Worm (Caenorhabditis elegans): ENCODE measurements around the gene nhr-192.
A peak's percentile ranks its signal among the peaks of the same experiment; 100 is the strongest.

The nhr-192 gene

ce11 chrV:10036275-10036674, 34.2 kb downstream of the nhr-192 start, which contains the start of gene T06E8.2 (continued):
- no peak for TF ChIP-seq unc-86 (tag; optimal IDR thresholded peaks at IDR 0.05)
- TF ChIP-seq zag-1 (tag; optimal IDR thresholded peaks at IDR 0.05): no peak
- TF ChIP-seq unc-30 (tag; optimal IDR thresholded peaks at IDR 0.05): no peak
- TF ChIP-seq ztf-11 (tag; optimal IDR thresholded peaks at IDR 0.05): peak in 1 of 2 experiments; percentile 10
- no peak for TF ChIP-seq hpl-2 (GFP tag; optimal IDR thresholded peaks at IDR 0.05)
- TF ChIP-seq xbp-1 (tag; optimal IDR thresholded peaks at IDR 0.05): peak; percentile 35
- TF ChIP-seq fos-1 (tag; optimal IDR thresholded peaks at IDR 0.05): no peak
- TF ChIP-seq pag-3 (tag; optimal IDR thresholded peaks at IDR 0.05; ENCODE audit: borderline replicate concordance, insufficient read depth): peak; percentile 86
- peak in 1 of 2 experiments; percentile 15 for TF ChIP-seq egl-27 (tag; optimal IDR thresholded peaks at IDR 0.05)
- TF ChIP-seq nhr-77 (tag; optimal IDR thresholded peaks at IDR 0.05): peak; percentile 38
- peak in 1 of 3 experiments; percentile 21 for TF ChIP-seq dpl-1 (GFP tag; optimal IDR thresholded peaks at IDR 0.05)
- TF ChIP-seq mep-1 (tag; optimal IDR thresholded peaks at IDR 0.05): peak; percentile 61
- no peak for TF ChIP-seq sox-4 (tag; optimal IDR thresholded peaks at IDR 0.05)
- no peak for TF ChIP-seq hlh-4 (tag; optimal IDR thresholded peaks at IDR 0.05)
- peak; percentile 18 for TF ChIP-seq nhr-90 (tag; optimal IDR thresholded peaks at IDR 0.05; ENCODE audit: poor library complexity)
- no peak for TF ChIP-seq ceh-90 (tag; optimal IDR thresholded peaks at IDR 0.05)
- TF ChIP-seq nhr-47 (tag; optimal IDR thresholded peaks at IDR 0.05): peak; percentile 48
- TF ChIP-seq rnt-1 (tag; optimal IDR thresholded peaks at IDR 0.05): peak; percentile 52
- no peak for TF ChIP-seq nhr-11 (tag; optimal IDR thresholded peaks at IDR 0.05)
- peak; percentile 88 for TF ChIP-seq lin-14 (GFP tag; optimal IDR thresholded peaks at IDR 0.05)
- TF ChIP-seq grh-1 (GFP tag; IDR thresholded peaks at IDR 0.05): 0 out of 2 replicates have a peak, but pooled peaks have one; percentile 34
- TF ChIP-seq lsy-2 (tag; optimal IDR thresholded peaks at IDR 0.05): peak; percentile 34 to 43
- peak; percentile 13 for TF ChIP-seq lin-13 (GFP tag; optimal IDR thresholded peaks at IDR 0.05)
- no peak for TF ChIP-seq C04F5.9 (tag; optimal IDR thresholded peaks at IDR 0.05)
- TF ChIP-seq mdl-1 (tag; optimal IDR thresholded peaks at IDR 0.05): peak in 1 of 2 experiments; percentile 64
- no peak for TF ChIP-seq elt-2 (tag; optimal IDR thresholded peaks at IDR 0.05)
- TF ChIP-seq irx-1 (tag; optimal IDR thresholded peaks at IDR 0.05): peak; percentile 32
- TF ChIP-seq ceh-8 (GFP tag; optimal IDR thresholded peaks at IDR 0.05): no peak
- TF ChIP-seq snpc-4 (tag; optimal IDR thresholded peaks at IDR 0.05): no peak
- peak; percentile 40 to 44 for TF ChIP-seq efl-1 (optimal IDR thresholded peaks at IDR 0.05)
- peak; percentile 15 to 74 for TF ChIP-seq efl-1 (GFP tag; optimal IDR thresholded peaks at IDR 0.05 in 1 of 2)
- TF ChIP-seq pax-3 (tag; optimal IDR thresholded peaks at IDR 0.05): no peak
- TF ChIP-seq fkh-4 (tag; optimal IDR thresholded peaks at IDR 0.05; ENCODE audit: borderline replicate concordance): peak; percentile 37
- TF ChIP-seq blmp-1 (tag; optimal IDR thresholded peaks at IDR 0.05): peak; percentile 24

ce11 chrV:10035586-10035985, 34.9 kb downstream of the nhr-192 start:
- no peak for TF ChIP-seq mef-2 (tag; optimal IDR thresholded peaks at IDR 0.05)
- no peak for TF ChIP-seq tlp-1 (tag; optimal IDR thresholded peaks at IDR 0.05)
- no peak for TF ChIP-seq egl-13 (tag; optimal IDR thresholded peaks at IDR 0.05)
- no peak for TF ChIP-seq nhr-12 (tag; optimal IDR thresholded peaks at IDR 0.05)
- no peak for TF ChIP-seq skn-1 (tag; optimal IDR thresholded peaks at IDR 0.05)
- no peak for TF ChIP-seq pag-3 (tag; optimal IDR thresholded peaks at IDR 0.05; ENCODE audit: borderline replicate concordance, insufficient read depth)
- peak; percentile 61 for TF ChIP-seq nhr-85 (tag)
- TF ChIP-seq efl-1 (optimal IDR thresholded peaks at IDR 0.05): no peak
- TF ChIP-seq efl-1 (GFP tag; optimal IDR thresholded peaks at IDR 0.05 in 1 of 2): peak in 1 of 2 experiments; percentile 89
- no peak for TF ChIP-seq irx-1 (tag; optimal IDR thresholded peaks at IDR 0.05)
- TF ChIP-seq egl-27 (tag; optimal IDR thresholded peaks at IDR 0.05): no peak
- no peak for TF ChIP-seq ets-5 (GFP tag; IDR thresholded peaks at IDR 0.05)
- no peak for TF ChIP-seq C16A3.4 (tag; optimal IDR thresholded peaks at IDR 0.05)
- TF ChIP-seq efl-3 (GFP tag; optimal IDR thresholded peaks at IDR 0.05): no peak
- peak; percentile 52 for TF ChIP-seq lin-14 (GFP tag; optimal IDR thresholded peaks at IDR 0.05)
- peak; percentile 96 for TF ChIP-seq blmp-1 (tag; optimal IDR thresholded peaks at IDR 0.05)
- TF ChIP-seq mab-9 (GFP tag; IDR thresholded peaks at IDR 0.05): no peak
- no peak for TF ChIP-seq grh-1 (GFP tag; IDR thresholded peaks at IDR 0.05)
- TF ChIP-seq aha-1 (tag; optimal IDR thresholded peaks at IDR 0.05): no peak
- peak in 1 of 2 experiments; percentile 25 for TF ChIP-seq lsy-2 (tag; optimal IDR thresholded peaks at IDR 0.05)
- TF ChIP-seq fkh-10 (GFP tag; optimal IDR thresholded peaks at IDR 0.05): no peak
- no peak for TF ChIP-seq lin-15B (tag; optimal IDR thresholded peaks at IDR 0.05)
- no peak for TF ChIP-seq elt-3 (tag; optimal IDR thresholded peaks at IDR 0.05)
- no peak for TF ChIP-seq ceh-90 (tag; optimal IDR thresholded peaks at IDR 0.05)
- TF ChIP-seq nhr-20 (tag; optimal IDR thresholded peaks at IDR 0.05): no peak
- no peak for TF ChIP-seq mep-1 (tag; optimal IDR thresholded peaks at IDR 0.05)
- TF ChIP-seq hlh-17 (GFP tag; optimal IDR thresholded peaks at IDR 0.05; ENCODE audit: borderline replicate concordance): no peak
- no peak for TF ChIP-seq rnt-1 (tag; optimal IDR thresholded peaks at IDR 0.05)
- no peak for TF ChIP-seq nhr-47 (tag; optimal IDR thresholded peaks at IDR 0.05)
- TF ChIP-seq C34B4.2 (tag; optimal IDR thresholded peaks at IDR 0.05): no peak

Measured in whole organism, L1 larva.